Fruit fly (Drosophila melanogaster) whole organism, embryonic: ENCODE data around the gene CAH1.

ENCODE experiments used
- Bteb2 ChIP-seq: fragments of 200-800 bp; sonication (Bioruptor generic); optimal IDR thresholded peaks from 2 replicates; lab custom pipeline; 2016; ENCODE audit warnings: missing biosample characterization, missing genetic modification characterization
- CG10147 ChIP-seq: fragments of 200-800 bp; sonication (Bioruptor generic); optimal IDR thresholded peaks from 2 replicates; lab custom pipeline; 2019; ENCODE audit warnings: missing biosample characterization, mild to moderate bottlenecking, missing genetic modification characterization, moderate library complexity
- CG13894 ChIP-seq: fragments of 200-800 bp; sonication (Bioruptor generic); optimal IDR thresholded peaks from 3 replicates; lab custom pipeline; 2018; ENCODE audit warnings: missing biosample characterization, mild to moderate bottlenecking, missing genetic modification characterization, moderate library complexity
- CG16815 ChIP-seq: fragments of 200-800 bp; sonication (Bioruptor generic); optimal IDR thresholded peaks from 3 replicates; lab custom pipeline; 2017; ENCODE audit warnings: missing biosample characterization, mild to moderate bottlenecking, missing genetic modification characterization
- CG16863 ChIP-seq: fragments of 200-800 bp; sonication (Bioruptor generic); optimal IDR thresholded peaks from 3 replicates; lab custom pipeline; 2016; ENCODE audit warnings: missing biosample characterization, missing genetic modification characterization
- CG1792 ChIP-seq: fragments of 200-800 bp; sonication (Bioruptor generic); optimal IDR thresholded peaks from 2 replicates; lab custom pipeline; 2016; ENCODE audit warnings: missing biosample characterization, missing genetic modification characterization
- CG18262 ChIP-seq: fragments of 200-800 bp; optimal IDR thresholded peaks from 3 replicates; lab custom pipeline; 2019; ENCODE audit warnings: missing biosample characterization, mild to moderate bottlenecking, missing genetic modification characterization, moderate library complexity
- CG2199 ChIP-seq: fragments of 200-800 bp; sonication (Bioruptor generic); IDR thresholded peaks from 3 replicates; pipeline ENCODE4 v1.3.6; 2022; ENCODE audit warnings: missing biosample characterization, missing genetic modification characterization
- CG34376 ChIP-seq: fragments of 200-800 bp; sonication (Bioruptor generic); optimal IDR thresholded peaks from 2 replicates; lab custom pipeline; 2018; ENCODE audit warnings: missing biosample characterization, mild to moderate bottlenecking, missing genetic modification characterization
- CG7963 ChIP-seq: fragments of 200-800 bp; sonication (Bioruptor generic); IDR thresholded peaks from 3 replicates; pipeline ENCODE4 v1.3.6; 2022; ENCODE audit warnings: missing biosample characterization, missing genetic modification characterization; ENCODE audit not compliant: partially characterized antibody
- Doc2 ChIP-seq: fragments of 200-800 bp; sonication (Bioruptor generic); IDR thresholded peaks from 2 replicates; pipeline ENCODE4 v1.3.6; 2022; ENCODE audit warnings: missing biosample characterization, missing genetic modification characterization
- Ets65A ChIP-seq: fragments of 200-800 bp; sonication (Bioruptor generic); peaks from one replicate; lab custom pipeline; 2016; ENCODE audit warnings: missing biosample characterization, missing genetic modification characterization
- HLHmδ ChIP-seq: fragments of 200-800 bp; sonication (Bioruptor generic); optimal IDR thresholded peaks from 2 replicates; lab custom pipeline; 2018; ENCODE audit warnings: missing biosample characterization, mild to moderate bottlenecking, missing genetic modification characterization, moderate library complexity
- HmgZ ChIP-seq: fragments of 200-800 bp; sonication (Bioruptor generic); optimal IDR thresholded peaks from 2 replicates; lab custom pipeline; 2018; ENCODE audit warnings: missing biosample characterization, mild to moderate bottlenecking, missing genetic modification characterization
- Hmr ChIP-seq: fragments of 200-800 bp; sonication (Bioruptor generic); optimal IDR thresholded peaks from 3 replicates; lab custom pipeline; 2017; ENCODE audit warnings: mild to moderate bottlenecking, missing biosample characterization, missing genetic modification reagents, missing genetic modification characterization
- Hr78 ChIP-seq, 2 experiments: fragments of 200-800 bp in 1 of 2; fragments of >200 bp in 1 of 2; sonication (Bioruptor generic) in 1 of 2; optimal IDR thresholded peaks; 2 replicates each; lab custom pipeline; 2017 to 2019; ENCODE audit warnings: missing biosample characterization in 2 of 2, missing genetic modification characterization in 2 of 2, mild to moderate bottlenecking in 1 of 2, moderate library complexity in 1 of 2
- Hsf ChIP-seq: fragments of 200-800 bp; sonication (Bioruptor generic); optimal IDR thresholded peaks from 3 replicates; lab custom pipeline; 2016; ENCODE audit warnings: missing biosample characterization, missing genetic modification characterization
- NC2β ChIP-seq: fragments of 200-800 bp; sonication (Bioruptor generic); optimal IDR thresholded peaks from 2 replicates; lab custom pipeline; 2016; ENCODE audit warnings: missing biosample characterization, missing genetic modification characterization
- Oaz ChIP-seq: fragments of 200-800 bp; sonication (Bioruptor generic); IDR thresholded peaks from 2 replicates; pipeline ENCODE4 v1.3.6; 2022; ENCODE audit warnings: missing biosample characterization, missing genetic modification characterization
- Scr ChIP-seq: fragments of 200-800 bp; sonication (Bioruptor generic); IDR thresholded peaks from 2 replicates; pipeline ENCODE4 v1.3.6; 2022; ENCODE audit warnings: missing biosample characterization, missing genetic modification characterization; ENCODE audit not compliant: partially characterized antibody
- Xrp1 ChIP-seq: fragments of 200-800 bp; sonication (Bioruptor generic); IDR thresholded peaks from 2 replicates; pipeline ENCODE4 v1.3.6; 2022; ENCODE audit warnings: missing biosample characterization, missing genetic modification characterization
- YL-1 ChIP-seq: fragments of 200-800 bp; sonication (Bioruptor generic); optimal IDR thresholded peaks from 3 replicates; lab custom pipeline; 2017; ENCODE audit warnings: missing biosample characterization, mild to moderate bottlenecking, missing genetic modification characterization
- ap ChIP-seq: fragments of 200-800 bp; sonication (Bioruptor generic); IDR thresholded peaks from 2 replicates; pipeline ENCODE4 v1.3.6; 2022; ENCODE audit warnings: missing biosample characterization, missing genetic modification characterization
- exex ChIP-seq: fragments of 200-800 bp; sonication (Bioruptor generic); optimal IDR thresholded peaks from 4 replicates; lab custom pipeline; 2018; ENCODE audit warnings: missing biosample characterization, mild to moderate bottlenecking, missing genetic modification characterization, moderate library complexity
- ftz-f1 ChIP-seq: fragments of 200-800 bp; sonication (Bioruptor generic); optimal IDR thresholded peaks from 2 replicates; lab custom pipeline; 2016; ENCODE audit warnings: missing biosample characterization, missing genetic modification characterization
- gfzf ChIP-seq: fragments of 200-800 bp; sonication (Bioruptor generic); optimal IDR thresholded peaks from 2 replicates; lab custom pipeline; 2016; ENCODE audit warnings: missing biosample characterization, mild to moderate bottlenecking, missing genetic modification characterization, moderate library complexity
- grn ChIP-seq: fragments of 200-800 bp; sonication (Bioruptor generic); optimal IDR thresholded peaks from 3 replicates; lab custom pipeline; 2017; ENCODE audit warnings: missing biosample characterization, missing genetic modification characterization
- hth ChIP-seq: fragments of >200 bp; optimal IDR thresholded peaks from 2 replicates; lab custom pipeline; 2017; ENCODE audit warnings: inconsistent platforms
- klu ChIP-seq: fragments of 200-800 bp; sonication (Bioruptor generic); IDR thresholded peaks from 2 replicates; pipeline ENCODE4 v1.3.6; 2022; ENCODE audit warnings: missing biosample characterization, missing genetic modification characterization
- mirr ChIP-seq: fragments of 200-800 bp; sonication (Bioruptor generic); optimal IDR thresholded peaks from 3 replicates; lab custom pipeline; 2018; ENCODE audit warnings: missing biosample characterization, mild to moderate bottlenecking, missing genetic modification characterization
- mld ChIP-seq: fragments of 200-800 bp; sonication (Bioruptor generic); IDR thresholded peaks from 3 replicates; pipeline ENCODE4 v1.3.6; 2022; ENCODE audit warnings: missing biosample characterization, missing genetic modification characterization; ENCODE audit not compliant: partially characterized antibody
- nerfin-1 ChIP-seq: fragments of 200-800 bp; sonication (Bioruptor generic); optimal IDR thresholded peaks from 3 replicates; lab custom pipeline; 2019; ENCODE audit warnings: missing biosample characterization, mild to moderate bottlenecking, missing genetic modification characterization, moderate library complexity
- nerfin-2 ChIP-seq: fragments of 200-800 bp; sonication (Bioruptor generic); IDR thresholded peaks from 2 replicates; pipeline ENCODE4 v1.3.6; 2022; ENCODE audit warnings: missing biosample characterization, missing genetic modification characterization; ENCODE audit not compliant: partially characterized antibody
- oc ChIP-seq: fragments of 200-800 bp; sonication (Bioruptor generic); optimal IDR thresholded peaks from 2 replicates; lab custom pipeline; 2018; ENCODE audit warnings: missing biosample characterization, mild to moderate bottlenecking, missing genetic modification characterization, moderate library complexity
- run ChIP-seq: fragments of 200-800 bp; sonication (Bioruptor generic); optimal IDR thresholded peaks from 3 replicates; lab custom pipeline; 2018; ENCODE audit warnings: missing biosample characterization, mild to moderate bottlenecking, missing genetic modification characterization
- schlank ChIP-seq: fragments of 200-800 bp; sonication (Bioruptor generic); optimal IDR thresholded peaks from 2 replicates; lab custom pipeline; 2018; ENCODE audit warnings: missing biosample characterization, mild to moderate bottlenecking, missing genetic modification characterization
- seq ChIP-seq: fragments of 200-800 bp; sonication (Bioruptor generic); IDR thresholded peaks from 2 replicates; pipeline ENCODE4 v1.3.6; 2022; ENCODE audit warnings: missing biosample characterization, missing genetic modification characterization
- sisA ChIP-seq: fragments of 200-800 bp; sonication (Bioruptor generic); IDR thresholded peaks from 2 replicates; pipeline ENCODE4 v1.3.6; 2022; ENCODE audit warnings: missing biosample characterization, missing genetic modification characterization
- sug ChIP-seq: fragments of 200-800 bp; optimal IDR thresholded peaks from 2 replicates; lab custom pipeline; 2019; ENCODE audit warnings: missing biosample characterization, mild to moderate bottlenecking, missing genetic modification characterization, moderate library complexity
- tio ChIP-seq: fragments of 200-800 bp; sonication (Bioruptor generic); optimal IDR thresholded peaks from 2 replicates; lab custom pipeline; 2017; ENCODE audit warnings: missing biosample characterization, missing genetic modification characterization, inconsistent platforms
- tll ChIP-seq, 2 experiments: fragments of 200-800 bp in 1 of 2; fragments of >200 bp in 1 of 2; sonication (Bioruptor generic) in 1 of 2; optimal IDR thresholded peaks; 2 replicates each; lab custom pipeline; 2017 to 2019; ENCODE audit warnings: missing biosample characterization in 2 of 2, missing genetic modification characterization in 2 of 2, mild to moderate bottlenecking in 1 of 2, moderate library complexity in 1 of 2
- tna ChIP-seq: fragments of 200-800 bp; sonication (Bioruptor generic); IDR thresholded peaks from 2 replicates; pipeline ENCODE4 v1.3.6; 2022; ENCODE audit warnings: missing biosample characterization, missing genetic modification characterization; ENCODE audit not compliant: partially characterized antibody
- zen ChIP-seq: fragments of 200-800 bp; sonication (Bioruptor generic); optimal IDR thresholded peaks from 3 replicates; lab custom pipeline; 2018; ENCODE audit warnings: missing biosample characterization, mild to moderate bottlenecking, missing genetic modification characterization, moderate library complexity

Gene CAH1

DNA sequence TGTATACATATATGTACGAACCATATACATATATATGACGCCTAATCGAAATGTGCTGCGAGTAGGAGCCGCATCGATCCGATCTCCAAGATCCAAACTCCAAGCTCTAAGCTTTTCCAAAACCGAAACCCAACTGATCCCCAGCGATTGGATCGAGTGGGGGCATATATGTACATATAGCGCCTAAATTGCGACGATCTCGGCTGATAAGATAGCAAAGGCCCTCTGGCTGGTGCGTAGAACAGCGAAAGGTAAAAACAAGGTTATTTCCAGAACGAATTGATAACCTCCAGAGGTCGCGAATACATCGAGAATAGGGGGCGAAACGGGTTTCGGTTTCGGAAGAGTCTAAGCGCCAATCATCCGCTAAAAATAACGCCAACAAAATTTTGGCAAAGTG lies 24.3 kb upstream of the CAH1 start:
- no peak for TF ChIP-seq Oaz (GFP tag; lab: Robert Waterston, UW)
- peak; percentile 22 for TF ChIP-seq ftz-f1 (GFP tag; lab: Kevin White, UChicago)
- no peak for TF ChIP-seq oc (tag; lab: Kevin White, UChicago)
- no peak for TF ChIP-seq sisA (GFP tag; lab: Robert Waterston, UW)
- peak; percentile 62 for TF ChIP-seq CG34376 (GFP tag; lab: Kevin White, UChicago)
- no peak for TF ChIP-seq run (tag; lab: Kevin White, UChicago)
- no peak for TF ChIP-seq nerfin-2 (GFP tag; lab: Robert Waterston, UW)
- TF ChIP-seq CG10147 (GFP tag; lab: Kevin White, UChicago): no peak
- no peak for TF ChIP-seq HmgZ (tag; lab: Kevin White, UChicago)
- TF ChIP-seq klu (GFP tag; lab: Robert Waterston, UW): no peak
- peak; percentile 91 for TF ChIP-seq sug (tag; lab: Kevin White, UChicago)
- no peak for TF ChIP-seq YL-1 (GFP tag; lab: Kevin White, UChicago)
- TF ChIP-seq grn (GFP tag; lab: Kevin White, UChicago): peak; percentile 81
- no peak for TF ChIP-seq CG2199
- no peak for TF ChIP-seq CG16863
- TF ChIP-seq schlank (tag; lab: Kevin White, UChicago): no peak
- no peak for TF ChIP-seq gfzf (GFP tag; lab: Kevin White, UChicago)
- no peak for TF ChIP-seq Doc2
- no peak for TF ChIP-seq Scr
- no peak for TF ChIP-seq Bteb2 (GFP tag; lab: Kevin White, UChicago)
- TF ChIP-seq tio (GFP tag; lab: Kevin White, UChicago): no peak
- TF ChIP-seq zen (tag; lab: Kevin White, UChicago): no peak
- TF ChIP-seq mld (GFP tag; lab: Robert Waterston, UW): no peak
- TF ChIP-seq seq: no peak
- TF ChIP-seq HLHmδ (GFP tag; lab: Kevin White, UChicago): no peak
- peak; percentile 11; the same call in 1 of the 3 replicates for TF ChIP-seq CG7963 (GFP tag; lab: Robert Waterston, UW)
- no peak for TF ChIP-seq nerfin-1 (tag; lab: Kevin White, UChicago)
- no peak for TF ChIP-seq hth (lab: Kevin White, UChicago)
- no peak for TF ChIP-seq Ets65A (GFP tag; lab: Kevin White, UChicago)
- no peak for TF ChIP-seq CG18262 (tag; lab: Kevin White, UChicago)
- TF ChIP-seq Hmr: no peak
- peak; percentile 43 for TF ChIP-seq mirr (GFP tag; lab: Kevin White, UChicago)
- TF ChIP-seq tll (GFP tag; optimal IDR thresholded peaks at IDR 0.05; lab: Kevin White, UChicago): no peak
- no peak for TF ChIP-seq Hsf (GFP tag; lab: Kevin White, UChicago)
- no peak for TF ChIP-seq Xrp1
- 0 out of 2 replicates have a peak, but pooled peaks have one; percentile 43 for TF ChIP-seq tna
- TF ChIP-seq exex (tag; lab: Kevin White, UChicago): peak; percentile 46
- peak in 1 of 2 experiments; percentile 66 for TF ChIP-seq Hr78 (GFP tag; optimal IDR thresholded peaks at IDR 0.05; lab: Kevin White, UChicago)
- no peak for TF ChIP-seq NC2β (GFP tag; lab: Kevin White, UChicago)
- no peak for TF ChIP-seq CG16815 (GFP tag; lab: Kevin White, UChicago)
- no peak for TF ChIP-seq ap (GFP tag; lab: Robert Waterston, UW)
- no peak for TF ChIP-seq CG1792 (GFP tag; lab: Kevin White, UChicago)
- peak; percentile 88 for TF ChIP-seq CG13894 (tag; lab: Kevin White, UChicago)
- TF ChIP-seq, all 482 proteins: peak for 10
